Worm (Caenorhabditis elegans) whole organism, early embryonic: ENCODE data around the gene gly-14.

Experiments
- B0310.2 ChIP-seq: sonication (generic microtip); optimal IDR thresholded peaks from 2 replicates; lab custom pipeline; 2016; ENCODE audit warnings: mild to moderate bottlenecking, missing genetic modification characterization, missing compliant biosample characterization
- aly-1 ChIP-seq: sonication (generic microtip); optimal IDR thresholded peaks from 2 replicates; lab custom pipeline; 2016; ENCODE audit warnings: missing genetic modification characterization, missing compliant biosample characterization
- ama-1 ChIP-seq: fragments of 150-350 bp; optimal IDR thresholded peaks from 2 replicates; lab custom pipeline; 2014
- ets-7 ChIP-seq: sonication (generic microtip); optimal IDR thresholded peaks from 2 replicates; lab custom pipeline; 2016; ENCODE audit warnings: missing genotype, missing genetic modification characterization, missing compliant biosample characterization
- flt-1 ChIP-seq: fragments of 200-800 bp; sonication (Bioruptor generic); IDR thresholded peaks from 2 replicates; pipeline ENCODE4 v1.3.6; 2022; ENCODE audit warnings: missing genetic modification characterization, missing compliant biosample characterization
- hmg-4 ChIP-seq: fragments of 200-800 bp; sonication (Bioruptor generic); optimal IDR thresholded peaks from 2 replicates; lab custom pipeline; 2018; ENCODE audit warnings: mild to moderate bottlenecking, missing genetic modification characterization, missing compliant biosample characterization
- pes-1 ChIP-seq: fragments of 200-800 bp; sonication (Bioruptor generic); IDR thresholded peaks from 2 replicates; pipeline ENCODE4 v1.3.6; 2022; ENCODE audit warnings: missing genetic modification reagents, missing genetic modification characterization, missing compliant biosample characterization
- scrt-1 ChIP-seq: fragments of 200-800 bp; sonication (Bioruptor generic); IDR thresholded peaks from 2 replicates; pipeline ENCODE4 v1.3.6; 2022; ENCODE audit warnings: missing genetic modification characterization, missing compliant biosample characterization
- sea-1 ChIP-seq: fragments of 200-800 bp; sonication (Bioruptor generic); conservative IDR thresholded peaks from 2 replicates; pipeline ENCODE4 v1.3.6; 2022; ENCODE audit warnings: missing genetic modification characterization, missing compliant biosample characterization
- tbx-11 ChIP-seq: fragments of 200-800 bp; sonication (Bioruptor generic); IDR thresholded peaks from 2 replicates; pipeline ENCODE4 v1.3.6; 2022; ENCODE audit warnings: missing genetic modification characterization, missing compliant biosample characterization
- tbx-37 ChIP-seq: fragments of 200-800 bp; sonication (Bioruptor generic); conservative IDR thresholded peaks from 2 replicates; pipeline ENCODE4 v1.3.6; 2022; ENCODE audit warnings: missing genetic modification reagents, missing genetic modification characterization, missing compliant biosample characterization
- tra-4 ChIP-seq: sonication (generic microtip); optimal IDR thresholded peaks from 2 replicates; lab custom pipeline; 2017; ENCODE audit warnings: missing genetic modification characterization, missing compliant biosample characterization

- TF ChIP-seq tra-4 (tag; lab: Kevin White, UChicago) (no peak), ama-1 (lab: Kevin White, UChicago) (no peak), sea-1 (GFP tag; lab: Robert Waterston, UW) (no peak), aly-1 (no peak), ets-7 (tag; lab: Kevin White, UChicago) (no peak), B0310.2 (tag; lab: Kevin White, UChicago) (no peak), scrt-1 (GFP tag; lab: Robert Waterston, UW) (no peak), tbx-11 (GFP tag; lab: Robert Waterston, UW) (no peak), hmg-4 (GFP tag; lab: Kevin White, UChicago) (no peak), pes-1 (GFP tag; lab: Robert Waterston, UW) (no peak), tbx-37 (GFP tag; lab: Robert Waterston, UW) (no peak), flt-1 (GFP tag; lab: Robert Waterston, UW) (no peak)
Observed at ce11 chrIII:3532035-3532434, 39.0 kb upstream of the gly-14 start.
